Worm (Caenorhabditis elegans) whole organism, L4 larva: ENCODE data around the gene C36C9.11.

Source experiments
- ama-1 ChIP-seq: fragments of 150-350 bp; optimal IDR thresholded peaks from 2 replicates; lab custom pipeline; 2014; ENCODE audit warnings: inconsistent platforms, mixed read lengths
- ceh-44 ChIP-seq: fragments of 200-800 bp; sonication (Bioruptor generic); IDR thresholded peaks from 2 replicates; pipeline ENCODE4 v1.3.6; 2022; ENCODE audit warnings: missing genetic modification reagents, missing genetic modification characterization, missing compliant biosample characterization
- ceh-62 ChIP-seq: sonication (generic microtip); optimal IDR thresholded peaks from 2 replicates; lab custom pipeline; 2017; ENCODE audit warnings: missing biosample characterization, missing genetic modification characterization
- daf-19 ChIP-seq: fragments of 200-800 bp; sonication (Bioruptor generic); conservative IDR thresholded peaks from 2 replicates; pipeline ENCODE4 v1.3.6; 2022; ENCODE audit warnings: missing genetic modification characterization, missing compliant biosample characterization
- dmd-8 ChIP-seq: fragments of 200-800 bp; sonication (Bioruptor generic); IDR thresholded peaks from 2 replicates; pipeline ENCODE4 v1.3.6; 2022; ENCODE audit warnings: missing genetic modification characterization, missing compliant biosample characterization
- fkh-10 ChIP-seq: fragments of 150-350 bp; optimal IDR thresholded peaks from 2 replicates; lab custom pipeline; 2014; ENCODE audit warnings: missing biosample characterization, missing genetic modification reagents, missing genetic modification characterization
- lin-13 ChIP-seq: fragments of 150-350 bp; optimal IDR thresholded peaks from 2 replicates; lab custom pipeline; 2014; ENCODE audit warnings: missing biosample characterization, missing genetic modification reagents, missing genetic modification characterization
- nhr-25 ChIP-seq: sonication (generic microtip); optimal IDR thresholded peaks from 2 replicates; lab custom pipeline; 2017; ENCODE audit warnings: missing genetic modification characterization, mild to moderate bottlenecking, missing compliant biosample characterization, antibody characterized with exemption, moderate library complexity, borderline replicate concordance; ENCODE audit not compliant: insufficient read depth
- nhr-41 ChIP-seq: fragments of 200-800 bp; sonication (Bioruptor generic); IDR thresholded peaks from 2 replicates; pipeline ENCODE4 v1.3.6; 2022; ENCODE audit warnings: missing genetic modification reagents, missing genetic modification characterization, missing compliant biosample characterization
- nhr-42 ChIP-seq: fragments of 200-800 bp; sonication (Bioruptor generic); IDR thresholded peaks from 2 replicates; pipeline ENCODE4 v1.3.6; 2022; ENCODE audit warnings: missing genetic modification characterization, missing compliant biosample characterization
- nhr-77 ChIP-seq: fragments of 150-350 bp; optimal IDR thresholded peaks from 2 replicates; lab custom pipeline; 2014; ENCODE audit warnings: missing biosample characterization, missing genetic modification characterization
- unc-62 ChIP-seq, 3 experiments: fragments of 150-350 bp in 1 of 3; sonication (generic microtip); optimal IDR thresholded peaks in 2 of 3; peaks in 1 of 3; 1 replicate in 1 of 3; 2 replicates in 2 of 3; lab custom pipeline; 2014 to 2017; ENCODE audit warnings: missing biosample characterization in 3 of 3, missing genetic modification characterization in 3 of 3, missing genetic modification reagents in 3 of 3, missing genotype in 1 of 3
- ztf-11 ChIP-seq: fragments of 150-350 bp; optimal IDR thresholded peaks from 2 replicates; lab custom pipeline; 2014; ENCODE audit warnings: missing biosample characterization, missing genetic modification characterization

- TF ChIP-seq lin-13 (GFP tag; lab: Kevin White, UChicago), result no peak
- no peak for TF ChIP-seq daf-19 (GFP tag; lab: Robert Waterston, UW)
- no peak for TF ChIP-seq ceh-44 (GFP tag; lab: Robert Waterston, UW)
- no peak for TF ChIP-seq ceh-62 (tag; lab: Kevin White, UChicago)
- TF ChIP-seq nhr-25 (tag; lab: Kevin White, UChicago), result no peak
- TF ChIP-seq ztf-11 (tag; lab: Kevin White, UChicago), result no peak
- no peak for TF ChIP-seq dmd-8 (GFP tag; lab: Robert Waterston, UW)
- no peak for TF ChIP-seq nhr-77
- no peak for TF ChIP-seq fkh-10
- TF ChIP-seq unc-62 (GFP tag; optimal IDR thresholded peaks at IDR 0.05 in 1 of 2; lab: Kevin White, UChicago), result peak in 1 of 2 experiments; percentile 82
- TF ChIP-seq unc-62 (tag; optimal IDR thresholded peaks at IDR 0.05; lab: Kevin White, UChicago), result no peak
- no peak for TF ChIP-seq nhr-42 (GFP tag; lab: Robert Waterston, UW)
- no peak for TF ChIP-seq nhr-41
- TF ChIP-seq ama-1 (lab: Kevin White, UChicago), result no peak
Measured at ce11 chrX:1667056-1667455, 20.1 kb upstream of the C36C9.11 start.
